Worm (Caenorhabditis elegans) whole organism, L2 larva: Measurements from ENCODE around the gene oac-55.

Experiments
- C34F6.9 ChIP-seq: fragments of 150-350 bp; optimal IDR thresholded peaks from 2 replicates; lab custom pipeline; 2014; ENCODE audit warnings: missing biosample characterization, missing genetic modification characterization
- F13H6.1 ChIP-seq: sonication (generic microtip); optimal IDR thresholded peaks from 2 replicates; lab custom pipeline; 2016; ENCODE audit warnings: missing genetic modification characterization, missing compliant biosample characterization
- R02D3.7 ChIP-seq: fragments of 150-350 bp; optimal IDR thresholded peaks from 2 replicates; lab custom pipeline; 2014; ENCODE audit warnings: missing biosample characterization, missing genetic modification characterization
- Y55F3AM.14 ChIP-seq: fragments of 200-800 bp; sonication (Bioruptor generic); optimal IDR thresholded peaks from 2 replicates; lab custom pipeline; 2018; ENCODE audit warnings: mild to moderate bottlenecking, missing genetic modification characterization, missing compliant biosample characterization
- ZK546.5 ChIP-seq: sonication (generic microtip); optimal IDR thresholded peaks from 2 replicates; lab custom pipeline; 2017; ENCODE audit warnings: missing biosample characterization, missing genetic modification characterization
- ama-1 ChIP-seq: fragments of 150-350 bp; optimal IDR thresholded peaks from 2 replicates; lab custom pipeline; 2018; ENCODE audit warnings: inconsistent platforms
- ceh-16 ChIP-seq: fragments of 150-350 bp; optimal IDR thresholded peaks from 2 replicates; lab custom pipeline; 2014; ENCODE audit warnings: missing biosample characterization, missing genetic modification characterization
- ceh-82 ChIP-seq: fragments of 150-350 bp; optimal IDR thresholded peaks from 2 replicates; lab custom pipeline; 2014; ENCODE audit warnings: missing biosample characterization, missing genetic modification characterization
- crh-2 ChIP-seq: sonication (generic microtip); optimal IDR thresholded peaks from 2 replicates; lab custom pipeline; 2017; ENCODE audit warnings: missing biosample characterization, missing genetic modification characterization
- dmd-4 ChIP-seq: sonication (generic microtip); optimal IDR thresholded peaks from 2 replicates; lab custom pipeline; 2017; ENCODE audit warnings: missing biosample characterization, missing genetic modification characterization
- egl-27 ChIP-seq: sonication (generic microtip); optimal IDR thresholded peaks from 3 replicates; lab custom pipeline; 2017; ENCODE audit warnings: missing biosample characterization, missing genetic modification reagents, missing genetic modification characterization
- elt-1 ChIP-seq: fragments of 150-350 bp; optimal IDR thresholded peaks from 2 replicates; lab custom pipeline; 2014; ENCODE audit warnings: missing biosample characterization, missing genetic modification characterization
- elt-3 ChIP-seq: sonication (generic microtip); optimal IDR thresholded peaks from 2 replicates; lab custom pipeline; 2017; ENCODE audit warnings: missing biosample characterization, missing genetic modification characterization
- fos-1 ChIP-seq: fragments of 150-350 bp; optimal IDR thresholded peaks from 2 replicates; lab custom pipeline; 2014; ENCODE audit warnings: missing biosample characterization, missing genetic modification characterization
- gmeb-1 ChIP-seq: fragments of 150-350 bp; optimal IDR thresholded peaks from 2 replicates; lab custom pipeline; 2014; ENCODE audit warnings: missing biosample characterization, missing genetic modification characterization
- lin-11 ChIP-seq: fragments of 150-350 bp; sonication (generic microtip); optimal IDR thresholded peaks from 2 replicates; lab custom pipeline; 2014; ENCODE audit warnings: missing biosample characterization, missing genetic modification characterization, inconsistent platforms, mixed read lengths
- lsy-2 ChIP-seq, 2 experiments: fragments of 150-350 bp in 1 of 2; sonication (generic microtip) in 1 of 2; optimal IDR thresholded peaks; 2 replicates each; lab custom pipeline; 2014 to 2017; ENCODE audit warnings: missing biosample characterization in 2 of 2, missing genetic modification characterization in 2 of 2
- mab-5 ChIP-seq: fragments of 150-350 bp; optimal IDR thresholded peaks from 2 replicates; lab custom pipeline; 2014; ENCODE audit warnings: missing biosample characterization, missing genetic modification characterization
- mbf-1 ChIP-seq: sonication (generic microtip); optimal IDR thresholded peaks from 2 replicates; lab custom pipeline; 2017; ENCODE audit warnings: missing biosample characterization, missing genetic modification characterization
- mdl-1 ChIP-seq, 2 experiments: fragments of 150-350 bp in 1 of 2; sonication (generic microtip) in 1 of 2; optimal IDR thresholded peaks; 2 replicates each; lab custom pipeline; 2017; ENCODE audit warnings: missing biosample characterization in 2 of 2, missing genetic modification characterization in 2 of 2
- nhr-10 ChIP-seq: sonication (generic microtip); optimal IDR thresholded peaks from 2 replicates; lab custom pipeline; 2017; ENCODE audit warnings: missing biosample characterization, missing genetic modification characterization
- nhr-11 ChIP-seq: fragments of 150-350 bp; optimal IDR thresholded peaks from 2 replicates; lab custom pipeline; 2014; ENCODE audit warnings: missing biosample characterization, missing genetic modification characterization
- nhr-12 ChIP-seq: fragments of 150-350 bp; optimal IDR thresholded peaks from 2 replicates; lab custom pipeline; 2014; ENCODE audit warnings: missing biosample characterization, missing genetic modification characterization
- nhr-129 ChIP-seq: fragments of 150-350 bp; optimal IDR thresholded peaks from 2 replicates; lab custom pipeline; 2014; ENCODE audit warnings: missing biosample characterization, missing genetic modification characterization
- nhr-21 ChIP-seq: fragments of 150-350 bp; optimal IDR thresholded peaks from 2 replicates; lab custom pipeline; 2014; ENCODE audit warnings: missing biosample characterization, missing genetic modification characterization
- nhr-23 ChIP-seq: fragments of 150-350 bp; optimal IDR thresholded peaks from 2 replicates; lab custom pipeline; 2014; ENCODE audit warnings: missing biosample characterization, missing genetic modification reagents, missing genetic modification characterization
- nhr-25 ChIP-seq: fragments of 150-350 bp; sonication (generic microtip); optimal IDR thresholded peaks from 3 replicates; lab custom pipeline; 2014; ENCODE audit warnings: missing biosample characterization, missing genetic modification characterization
- nhr-6 ChIP-seq: fragments of 150-350 bp; optimal IDR thresholded peaks from 2 replicates; lab custom pipeline; 2014; ENCODE audit warnings: missing biosample characterization, missing genetic modification characterization
- nhr-77 ChIP-seq: fragments of 150-350 bp; optimal IDR thresholded peaks from 2 replicates; lab custom pipeline; 2014; ENCODE audit warnings: missing biosample characterization, missing genetic modification characterization
- sem-4 ChIP-seq: fragments of 150-350 bp; optimal IDR thresholded peaks from 2 replicates; lab custom pipeline; 2014; ENCODE audit warnings: missing biosample characterization, missing genetic modification reagents, missing genetic modification characterization
- skn-1 ChIP-seq: sonication (generic microtip); optimal IDR thresholded peaks from 2 replicates; lab custom pipeline; 2017; ENCODE audit warnings: missing biosample characterization, missing genetic modification characterization
- sma-3 ChIP-seq: sonication (generic microtip); optimal IDR thresholded peaks from 2 replicates; lab custom pipeline; 2016; ENCODE audit warnings: missing genetic modification reagents, missing genetic modification characterization, missing compliant biosample characterization
- sma-9 ChIP-seq, 2 experiments: fragments of 150-350 bp in 1 of 2; sonication (generic microtip) in 1 of 2; optimal IDR thresholded peaks; 2 replicates each; lab custom pipeline; 2014 to 2016; ENCODE audit warnings: missing genetic modification characterization in 2 of 2, mild to moderate bottlenecking in 1 of 2, missing biosample characterization in 1 of 2, missing compliant biosample characterization in 1 of 2, missing genetic modification reagents in 1 of 2, moderate library complexity in 1 of 2
- snpc-4 ChIP-seq: fragments of 150-350 bp; optimal IDR thresholded peaks from 2 replicates; lab custom pipeline; 2014; ENCODE audit warnings: missing biosample characterization, missing genetic modification characterization
- unc-39 ChIP-seq: fragments of 150-350 bp; optimal IDR thresholded peaks from 2 replicates; lab custom pipeline; 2014; ENCODE audit warnings: missing biosample characterization, missing genetic modification characterization
- unc-55 ChIP-seq: fragments of 150-350 bp; sonication (generic microtip); optimal IDR thresholded peaks from 3 replicates; lab custom pipeline; 2014; ENCODE audit warnings: missing biosample characterization, missing genetic modification reagents, missing genetic modification characterization
- unc-62 ChIP-seq: fragments of 150-350 bp; optimal IDR thresholded peaks from 2 replicates; lab custom pipeline; 2014; ENCODE audit warnings: missing biosample characterization, missing genetic modification reagents, missing genetic modification characterization
- zag-1 ChIP-seq: fragments of 150-350 bp; optimal IDR thresholded peaks from 2 replicates; lab custom pipeline; 2014; ENCODE audit warnings: missing biosample characterization, missing genetic modification characterization
- ztf-11 ChIP-seq: sonication (generic microtip); optimal IDR thresholded peaks from 2 replicates; lab custom pipeline; 2017; ENCODE audit warnings: missing biosample characterization, missing genetic modification characterization
- ztf-4 ChIP-seq: fragments of 150-350 bp; optimal IDR thresholded peaks from 2 replicates; lab custom pipeline; 2014; ENCODE audit warnings: missing biosample characterization, missing genetic modification characterization

Gene oac-55

ce11 chrV:3810035-3810434 is 49.1 kb downstream of the oac-55 start:
- TF ChIP-seq C34F6.9 (tag; lab: Kevin White, UChicago) = no peak
- TF ChIP-seq ztf-11 (tag; lab: Kevin White, UChicago) = no peak
- TF ChIP-seq unc-39 = no peak
- no peak for TF ChIP-seq nhr-10 (tag; lab: Kevin White, UChicago)
- TF ChIP-seq unc-62 (GFP tag; lab: Kevin White, UChicago) = no peak
- TF ChIP-seq nhr-129 (tag; lab: Kevin White, UChicago) = no peak
- TF ChIP-seq ztf-4 (tag; lab: Kevin White, UChicago) = no peak
- TF ChIP-seq lin-11 (tag; lab: Kevin White, UChicago) = no peak
- no peak for TF ChIP-seq F13H6.1 (tag; lab: Kevin White, UChicago)
- no peak for TF ChIP-seq gmeb-1 (tag; lab: Kevin White, UChicago)
- no peak for TF ChIP-seq ceh-82 (tag; lab: Kevin White, UChicago)
- no peak for TF ChIP-seq dmd-4 (tag; lab: Kevin White, UChicago)
- no peak for TF ChIP-seq nhr-6 (tag; lab: Kevin White, UChicago)
- TF ChIP-seq ceh-16 (tag; lab: Kevin White, UChicago) = no peak
- no peak for TF ChIP-seq snpc-4 (tag; lab: Kevin White, UChicago)
- TF ChIP-seq nhr-21 (tag; lab: Kevin White, UChicago) = no peak
- TF ChIP-seq sma-3 (GFP tag; lab: Kevin White, UChicago) = no peak
- TF ChIP-seq sem-4 = no peak
- no peak for TF ChIP-seq nhr-25 (tag; lab: Kevin White, UChicago)
- TF ChIP-seq sma-9 (GFP tag; optimal IDR thresholded peaks at IDR 0.05; lab: Kevin White, UChicago) = no peak
- TF ChIP-seq sma-9 (tag; optimal IDR thresholded peaks at IDR 0.05; lab: Kevin White, UChicago) = no peak

DNA sequence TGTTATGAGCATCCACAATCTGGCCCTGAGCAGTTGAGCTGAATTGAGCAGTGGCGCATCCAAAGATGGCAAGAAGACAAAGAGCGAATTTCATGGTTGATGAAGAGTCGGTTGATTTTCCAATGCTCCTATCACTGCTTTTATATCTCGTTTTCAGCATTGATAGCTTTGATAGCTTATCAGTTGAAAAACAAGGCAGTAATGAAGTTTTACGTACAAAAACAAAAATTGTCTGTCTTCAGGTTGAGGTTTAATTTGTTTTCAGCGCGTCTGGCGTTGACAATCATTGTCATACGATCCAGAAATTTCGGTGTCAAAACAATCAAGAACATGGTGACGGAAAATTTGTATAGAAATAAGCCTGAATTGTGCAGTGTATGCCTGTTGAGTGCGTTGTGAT is 50.6 kb downstream of the oac-55 start, which contains the start of gene scl-13:
scl-13 (minus strand) TSS at position 101 of the 400 bp plus-strand sequence.
- TF ChIP-seq mbf-1 (tag; lab: Kevin White, UChicago) (no peak), elt-1 (no peak), sma-9 (GFP tag; optimal IDR thresholded peaks at IDR 0.05; lab: Kevin White, UChicago) (no peak), sma-9 (tag; optimal IDR thresholded peaks at IDR 0.05; lab: Kevin White, UChicago) (no peak), Y55F3AM.14 (GFP tag; lab: Kevin White, UChicago) (no peak), ama-1 (lab: Kevin White, UChicago) (no peak), mdl-1 (tag; optimal IDR thresholded peaks at IDR 0.05; lab: Kevin White, UChicago) (no peak), unc-39 (no peak), C34F6.9 (tag; lab: Kevin White, UChicago) (no peak), nhr-77 (tag; lab: Kevin White, UChicago) (no peak), unc-55 (GFP tag; lab: Kevin White, UChicago) (no peak), lsy-2 (tag; optimal IDR thresholded peaks at IDR 0.05; lab: Kevin White, UChicago) (no peak), nhr-12 (tag; lab: Kevin White, UChicago) (no peak)

ce11 chrV:3812291-3812690 is 51.4 kb downstream of the oac-55 start, which contains the start of gene scl-12:
TSS of gene scl-12 (plus strand) at chrV:3812591.
- TF ChIP-seq ztf-4 (tag; lab: Kevin White, UChicago) (no peak), Y55F3AM.14 (GFP tag; lab: Kevin White, UChicago) (no peak), skn-1 (no peak), nhr-25 (tag; lab: Kevin White, UChicago) (no peak), nhr-10 (tag; lab: Kevin White, UChicago) (no peak), ztf-11 (tag; lab: Kevin White, UChicago) (no peak), mab-5 (tag; lab: Kevin White, UChicago) (no peak), elt-3 (no peak), unc-62 (GFP tag; lab: Kevin White, UChicago) (no peak), nhr-12 (tag; lab: Kevin White, UChicago) (no peak), nhr-77 (tag; lab: Kevin White, UChicago) (no peak), nhr-129 (tag; lab: Kevin White, UChicago) (no peak)

DNA sequence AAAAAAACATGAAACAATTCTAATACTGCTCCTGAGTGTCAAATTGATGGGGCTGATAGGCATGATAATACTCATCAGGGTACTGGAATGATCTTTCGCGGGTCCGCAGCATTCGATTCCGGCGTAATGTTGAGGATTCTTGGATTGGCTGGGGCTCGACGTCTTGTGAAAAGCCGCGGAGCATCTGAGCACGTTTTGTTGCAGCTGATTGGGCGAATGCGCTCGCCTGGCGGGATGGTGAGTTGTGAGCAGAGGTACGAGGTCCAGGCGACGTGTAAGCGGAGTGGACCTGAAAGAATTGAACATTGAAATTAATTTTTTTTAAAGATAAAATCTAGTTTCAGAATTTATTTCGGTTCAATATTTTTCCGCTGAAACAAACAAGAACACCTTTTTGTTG is 53.1 kb downstream of the oac-55 start:
- TF ChIP-seq sma-9 (GFP tag; optimal IDR thresholded peaks at IDR 0.05; lab: Kevin White, UChicago) (no peak), sma-9 (tag; optimal IDR thresholded peaks at IDR 0.05; lab: Kevin White, UChicago) (no peak), ZK546.5 (tag; lab: Kevin White, UChicago) (no peak), skn-1 (no peak), F13H6.1 (tag; lab: Kevin White, UChicago) (no peak), nhr-25 (tag; lab: Kevin White, UChicago) (no peak), lin-11 (tag; lab: Kevin White, UChicago) (no peak)

ce11 chrV:3814938-3815337 is 54.0 kb downstream of the oac-55 start, which contains the start of gene H10D18.1:
TSS of gene H10D18.1 (plus strand) at chrV:3815214.
- TF ChIP-seq egl-27 = no peak
- peak; percentile 35 for TF ChIP-seq C34F6.9 (tag; lab: Kevin White, UChicago)
- no peak for TF ChIP-seq nhr-11 (tag; lab: Kevin White, UChicago)
- peak; percentile 5 for TF ChIP-seq nhr-129 (tag; lab: Kevin White, UChicago)
- no peak for TF ChIP-seq ztf-4 (tag; lab: Kevin White, UChicago)
- TF ChIP-seq ztf-11 (tag; lab: Kevin White, UChicago) = no peak
- no peak for TF ChIP-seq F13H6.1 (tag; lab: Kevin White, UChicago)
- no peak for TF ChIP-seq zag-1 (tag; lab: Kevin White, UChicago)
- TF ChIP-seq sma-9 (GFP tag; optimal IDR thresholded peaks at IDR 0.05; lab: Kevin White, UChicago) = peak; percentile 3
- no peak for TF ChIP-seq sma-9 (tag; optimal IDR thresholded peaks at IDR 0.05; lab: Kevin White, UChicago)
- no peak for TF ChIP-seq fos-1 (tag; lab: Kevin White, UChicago)
- no peak for TF ChIP-seq R02D3.7
- no peak for TF ChIP-seq gmeb-1 (tag; lab: Kevin White, UChicago)
- TF ChIP-seq nhr-77 (tag; lab: Kevin White, UChicago) = no peak
- peak; percentile 44 for TF ChIP-seq unc-55 (GFP tag; lab: Kevin White, UChicago)
- TF ChIP-seq ZK546.5 (tag; lab: Kevin White, UChicago) = no peak
- peak; percentile 0 for TF ChIP-seq crh-2 (tag; lab: Kevin White, UChicago)
- no peak for TF ChIP-seq mab-5 (tag; lab: Kevin White, UChicago)
- TF ChIP-seq lin-11 (tag; lab: Kevin White, UChicago) = peak; percentile 16
- TF ChIP-seq nhr-23 (tag; lab: Kevin White, UChicago) = no peak
